Fruit fly (Drosophila melanogaster): Measurements from ENCODE around the gene mRpL36.

mRpL36 gene

dm6 chr3L:8127712-8128210, 2.8 kb upstream of the mRpL36 start, which contains the start of the genes Cds and Uba2 (continued):
- peak; percentile 75 for TF ChIP-seq CG16863 (GFP tag; optimal IDR thresholded peaks at IDR 0.05)
- no peak for TF ChIP-seq HLHmδ (GFP tag; optimal IDR thresholded peaks at IDR 0.05)
- no peak for TF ChIP-seq Neu2 (GFP tag; optimal IDR thresholded peaks at IDR 0.05; ENCODE audit: borderline replicate concordance)
- TF ChIP-seq Sox102F (GFP tag; optimal IDR thresholded peaks at IDR 0.05), result peak; percentile 94
- peak; percentile 37; the same call in 1 of the 2 replicates for TF ChIP-seq Bgb (GFP tag; IDR thresholded peaks at IDR 0.05; ENCODE audit: partially characterized antibody)
- TF ChIP-seq CG12769 (tag; optimal IDR thresholded peaks at IDR 0.05), result no peak
- TF ChIP-seq Gsc (GFP tag; IDR thresholded peaks at IDR 0.05), result peak; percentile 62; the same call in 1 of the 2 replicates
- peak; percentile 91 for TF ChIP-seq CG7839 (tag; optimal IDR thresholded peaks at IDR 0.05)
- peak; percentile 75 for TF ChIP-seq pum (GFP tag; optimal IDR thresholded peaks at IDR 0.05)
- peak; percentile 80 for TF ChIP-seq mirr (GFP tag; optimal IDR thresholded peaks at IDR 0.05)
- peak in 1 of 2 experiments; percentile 93 for TF ChIP-seq insv (GFP tag; optimal IDR thresholded peaks at IDR 0.05)
- peak in 1 of 2 experiments; percentile 91 for TF ChIP-seq bsh (GFP tag; optimal IDR thresholded peaks at IDR 0.05)
- peak; percentile 39; the same call in 1 of the 3 replicates for TF ChIP-seq CG16813 (GFP tag; IDR thresholded peaks at IDR 0.05; ENCODE audit: partially characterized antibody)
- no peak for TF ChIP-seq lov (optimal IDR thresholded peaks at IDR 0.05)
- TF ChIP-seq lov (GFP tag; IDR thresholded peaks at IDR 0.05), result peak; percentile 77
- peak; percentile 81 for TF ChIP-seq CG30431 (GFP tag; optimal IDR thresholded peaks at IDR 0.05)
- TF ChIP-seq Fer2 (tag; optimal IDR thresholded peaks at IDR 0.05), result peak; percentile 95
- peak; percentile 96 for TF ChIP-seq gem (tag; optimal IDR thresholded peaks at IDR 0.05)
- TF ChIP-seq sna (GFP tag; IDR thresholded peaks at IDR 0.05; ENCODE audit: partially characterized antibody), result no peak
- TF ChIP-seq MBD-R2 (GFP tag; IDR thresholded peaks at IDR 0.05), result peak; percentile 97
- TF ChIP-seq Poxn (GFP tag; IDR thresholded peaks at IDR 0.05), result peak; percentile 81
- TF ChIP-seq Stat92E (GFP tag; optimal IDR thresholded peaks at IDR 0.05), result peak in 1 of 3 experiments; percentile 61
- peak; percentile 62; the same call in 1 of the 2 replicates for TF ChIP-seq gt (GFP tag; IDR thresholded peaks at IDR 0.05)
- peak; percentile 48 for TF ChIP-seq pb (GFP tag; optimal IDR thresholded peaks at IDR 0.05)
- no peak for TF ChIP-seq sqz (GFP tag; optimal IDR thresholded peaks at IDR 0.05)
- no peak for TF ChIP-seq Hey (tag; optimal IDR thresholded peaks at IDR 0.05)
- peak; percentile 91 for TF ChIP-seq CG18764 (GFP tag; optimal IDR thresholded peaks at IDR 0.05)
- TF ChIP-seq p53 (GFP tag; optimal IDR thresholded peaks at IDR 0.05), result peak; percentile 40
- peak; percentile 80 for TF ChIP-seq pho (GFP tag; optimal IDR thresholded peaks at IDR 0.05)
- TF ChIP-seq ato (GFP tag; IDR thresholded peaks at IDR 0.05; ENCODE audit: partially characterized antibody), result peak; percentile 31; the same call in 1 of the 2 replicates
- TF ChIP-seq CG6765 (GFP tag; optimal IDR thresholded peaks at IDR 0.05), result peak; percentile 89
- peak; percentile 90 for TF ChIP-seq vvl (GFP tag; IDR thresholded peaks at IDR 0.05)
- peak; percentile 84 for TF ChIP-seq CG7987 (GFP tag; optimal IDR thresholded peaks at IDR 0.05)
- peak; percentile 90 for TF ChIP-seq CG8388 (GFP tag; optimal IDR thresholded peaks at IDR 0.05)
- peak; percentile 90 for TF ChIP-seq ken (GFP tag; IDR thresholded peaks at IDR 0.05)
- peak; percentile 90 for TF ChIP-seq Sox100B (GFP tag; optimal IDR thresholded peaks at IDR 0.05)
- peak; percentile 38 for TF ChIP-seq CG31365 (tag; optimal IDR thresholded peaks at IDR 0.05)
- peak; percentile 88 for TF ChIP-seq mam (GFP tag; optimal IDR thresholded peaks at IDR 0.05)
- no peak for TF ChIP-seq CG15011 (GFP tag; optimal IDR thresholded peaks at IDR 0.05)
- peak; percentile 93 for TF ChIP-seq CG4328 (GFP tag; optimal IDR thresholded peaks at IDR 0.05)
- TF ChIP-seq CkIIα-i1 (GFP tag; IDR thresholded peaks at IDR 0.05), result no peak
- peak; percentile 54 for TF ChIP-seq CG1647 (GFP tag; optimal IDR thresholded peaks at IDR 0.05)
- peak; percentile 61 for TF ChIP-seq CG8359 (GFP tag; optimal IDR thresholded peaks at IDR 0.05; ENCODE audit: borderline replicate concordance)
- peak; percentile 33 for TF ChIP-seq fd102C (GFP tag; optimal IDR thresholded peaks at IDR 0.05)
- no peak for TF ChIP-seq CG34224 (GFP tag; IDR thresholded peaks at IDR 0.05; ENCODE audit: partially characterized antibody)
- peak; percentile 40 for TF ChIP-seq Scr (GFP tag; IDR thresholded peaks at IDR 0.05; ENCODE audit: partially characterized antibody)
- no peak for TF ChIP-seq br (optimal IDR thresholded peaks at IDR 0.05)
- peak; percentile 96 for TF ChIP-seq CG18599 (GFP tag; optimal IDR thresholded peaks at IDR 0.05)
- TF ChIP-seq CG11504 (tag; optimal IDR thresholded peaks at IDR 0.05), result no peak

Data from whole organism, embryonic.